In genomic region chrIV:11584853-11585252, ce11 we compare ENCODE assay signal across 6 worm cellular contexts.
A peak's percentile ranks its signal among the peaks of the same experiment; 100 is the strongest.
TF ChIP-seq lines count a peak whose summit lies in the region.

No protein-coding gene starts in this region.

TF ChIP-seq in whole organism, L1 larva, 84 proteins besides CTCF, POLR2A, EP300 and RAD21:
- TF ChIP-seq F16B12.6 (tag; optimal IDR thresholded peaks at IDR 0.05; lab: Kevin White, UChicago), result no peak
- TF ChIP-seq lin-14 (GFP tag; optimal IDR thresholded peaks at IDR 0.05; lab: Kevin White, UChicago), result peak; percentile 3
TF ChIP-seq in whole organism, L1 larva: peak in this region for 1.

TF ChIP-seq in whole organism, L2 larva, 48 proteins besides CTCF, POLR2A, EP300 and RAD21:
- TF ChIP-seq nhr-129 (tag; optimal IDR thresholded peaks at IDR 0.05; lab: Kevin White, UChicago), result peak; percentile 10
- TF ChIP-seq ztf-1 (GFP tag; conservative IDR thresholded peaks at IDR 0.05; lab: Robert Waterston, UW), result no peak

TF ChIP-seq in whole organism, L3 larva, 47 proteins besides CTCF, POLR2A, EP300 and RAD21:
- no peak for TF ChIP-seq lin-15B (tag; optimal IDR thresholded peaks at IDR 0.05; lab: Kevin White, UChicago)
- peak; percentile 32 for TF ChIP-seq elt-2 (tag; optimal IDR thresholded peaks at IDR 0.05; lab: Kevin White, UChicago)

TF ChIP-seq in whole organism, L4 larva, 104 proteins besides CTCF, POLR2A, EP300 and RAD21:
- no peak for TF ChIP-seq nhr-25 (tag; optimal IDR thresholded peaks at IDR 0.05; lab: Kevin White, UChicago; ENCODE audit: borderline replicate concordance, insufficient read depth)
- TF ChIP-seq lin-38 (GFP tag; IDR thresholded peaks at IDR 0.05; lab: Robert Waterston, UW), result no peak
- TF ChIP-seq D1046.2 (GFP tag; IDR thresholded peaks at IDR 0.05; lab: Robert Waterston, UW), result no peak
- TF ChIP-seq dve-1 (tag; optimal IDR thresholded peaks at IDR 0.05; lab: Kevin White, UChicago; ENCODE audit: insufficient read depth), result peak; percentile 15
- TF ChIP-seq hlh-30 (tag; optimal IDR thresholded peaks at IDR 0.05; lab: Kevin White, UChicago; ENCODE audit: insufficient read depth), result peak; percentile 5
- TF ChIP-seq hlh-11 (tag; optimal IDR thresholded peaks at IDR 0.05; lab: Kevin White, UChicago), result peak; percentile 17
- no peak for TF ChIP-seq F37D6.2 (tag; optimal IDR thresholded peaks at IDR 0.05; lab: Kevin White, UChicago)
- TF ChIP-seq mes-2 (tag; optimal IDR thresholded peaks at IDR 0.05; lab: Kevin White, UChicago; ENCODE audit: poor library complexity, severe bottlenecking), result peak; percentile 20
- no peak for TF ChIP-seq daf-16 (GFP tag; optimal IDR thresholded peaks at IDR 0.05; lab: Kevin White, UChicago)
- TF ChIP-seq daf-16 (tag; optimal IDR thresholded peaks at IDR 0.05; lab: Kevin White, UChicago), result peak; percentile 25
TF ChIP-seq in whole organism, L4 larva: peak in this region for 5.

TF ChIP-seq in whole organism, mixed stage, embryonic, 35 proteins besides CTCF, POLR2A, EP300 and RAD21:
- TF ChIP-seq nhr-76 (tag; optimal IDR thresholded peaks at IDR 0.05; lab: Kevin White, UChicago), result no peak
- TF ChIP-seq ham-2 (GFP tag; optimal IDR thresholded peaks at IDR 0.05; lab: Kevin White, UChicago), result peak; percentile 66

TF ChIP-seq in whole organism, young adult, 124 proteins besides CTCF, POLR2A, EP300 and RAD21:
- TF ChIP-seq ztf-22 (GFP tag; optimal IDR thresholded peaks at IDR 0.05; lab: Kevin White, UChicago) (no peak), Y53G8AR.9 (GFP tag; conservative IDR thresholded peaks at IDR 0.05; lab: Robert Waterston, UW) (no peak), sptf-2 (GFP tag; optimal IDR thresholded peaks at IDR 0.05; lab: Kevin White, UChicago) (no peak), ama-1 (optimal IDR thresholded peaks at IDR 0.05; lab: Kevin White, UChicago) (no peak), ama-1 (GFP tag; optimal IDR thresholded peaks at IDR 0.05; lab: Kevin White, UChicago) (no peak), die-1 (tag; optimal IDR thresholded peaks at IDR 0.05; lab: Kevin White, UChicago) (no peak), dox-1 (GFP tag; IDR thresholded peaks at IDR 0.05; lab: Robert Waterston, UW) (peak; percentile 21; the same call in 1 of the 2 replicates), unc-130 (GFP tag; optimal IDR thresholded peaks at IDR 0.05; lab: Kevin White, UChicago) (no peak), cebp-1 (GFP tag; IDR thresholded peaks at IDR 0.05; lab: Robert Waterston, UW) (no peak), cebp-1 (tag; optimal IDR thresholded peaks at IDR 0.05; lab: Kevin White, UChicago) (peak; percentile 52), mel-28 (tag; optimal IDR thresholded peaks at IDR 0.05; lab: Kevin White, UChicago; ENCODE audit: borderline replicate concordance) (no peak), F37B4.10 (GFP tag; IDR thresholded peaks at IDR 0.05; lab: Robert Waterston, UW) (no peak), nhr-80 (tag; optimal IDR thresholded peaks at IDR 0.05; lab: Kevin White, UChicago) (peak; percentile 53), rcor-1 (GFP tag; IDR thresholded peaks at IDR 0.05; lab: Robert Waterston, UW) (no peak), attf-3 (GFP tag; conservative IDR thresholded peaks at IDR 0.05; lab: Robert Waterston, UW) (0 out of 2 replicates have a peak, but pooled peaks have one; percentile 21), hlh-12 (tag; optimal IDR thresholded peaks at IDR 0.05; lab: Kevin White, UChicago) (no peak), K11D2.4 (GFP tag; IDR thresholded peaks at IDR 0.05; lab: Robert Waterston, UW) (no peak), F57A8.1 (GFP tag; optimal IDR thresholded peaks at IDR 0.05; lab: Kevin White, UChicago) (no peak), snpc-1.3 (tag; optimal IDR thresholded peaks at IDR 0.05; lab: Kevin White, UChicago; ENCODE audit: insufficient read depth) (no peak), repo-1 (tag; optimal IDR thresholded peaks at IDR 0.05; lab: Kevin White, UChicago) (no peak)
